Worm (Caenorhabditis elegans): ENCODE results near the gene C13F10.7.

- TF ChIP-seq pha-4 (tag; optimal IDR thresholded peaks at IDR 0.05) (no peak), ama-1 (optimal IDR thresholded peaks at IDR 0.05) (no peak), pqm-1 (tag; optimal IDR thresholded peaks at IDR 0.05) (no peak), zip-5 (tag; optimal IDR thresholded peaks at IDR 0.05) (no peak), nfya-1 (tag; optimal IDR thresholded peaks at IDR 0.05) (no peak), madf-2 (tag; optimal IDR thresholded peaks at IDR 0.05) (no peak), ceh-31 (tag; optimal IDR thresholded peaks at IDR 0.05) (no peak), hlh-8 (tag; optimal IDR thresholded peaks at IDR 0.05) (no peak), tbx-2 (tag; optimal IDR thresholded peaks at IDR 0.05) (no peak), fkh-10 (GFP tag; optimal IDR thresholded peaks at IDR 0.05) (no peak)
Observed at ce11 chrV:7224353-7224752, 1.3 kb upstream of the C13F10.7 start.

Data from whole organism, late embryonic.